Worm (Caenorhabditis elegans) whole organism, L4 larva: ENCODE measurements around the gene taap-1.
A peak's percentile ranks its signal among the peaks of the same experiment; 100 is the strongest.

Experiments
- T20F7.1 ChIP-seq: fragments of 200-800 bp; sonication (Bioruptor generic); optimal IDR thresholded peaks from 2 replicates; lab custom pipeline; 2018; ENCODE audit warnings: mild to moderate bottlenecking, missing genetic modification characterization, missing compliant biosample characterization
- Y48G9A.11 ChIP-seq: fragments of 200-800 bp; sonication (Bioruptor generic); IDR thresholded peaks from 2 replicates; pipeline ENCODE4 v1.3.6; 2022; ENCODE audit warnings: missing genetic modification reagents, missing genetic modification characterization, missing compliant biosample characterization
- Y5F2A.4 ChIP-seq: fragments of 200-800 bp; sonication (Bioruptor generic); optimal IDR thresholded peaks from 2 replicates; lab custom pipeline; 2018; ENCODE audit warnings: mild to moderate bottlenecking, missing genetic modification characterization, missing compliant biosample characterization
- aha-1 ChIP-seq: fragments of 150-350 bp; peaks from one replicate; lab custom pipeline; 2014; ENCODE audit warnings: missing biosample characterization, missing genetic modification characterization
- ama-1 ChIP-seq: fragments of 150-350 bp; optimal IDR thresholded peaks from 2 replicates; lab custom pipeline; 2014; ENCODE audit warnings: inconsistent platforms, mixed read lengths
- arid-1 ChIP-seq: fragments of 200-800 bp; sonication (Bioruptor generic); conservative IDR thresholded peaks from 2 replicates; pipeline ENCODE4 v1.3.6; 2022; ENCODE audit warnings: missing genetic modification reagents, missing genetic modification characterization, missing compliant biosample characterization
- ceh-20 ChIP-seq: fragments of 200-800 bp; sonication (Bioruptor generic); IDR thresholded peaks from 2 replicates; pipeline ENCODE4 v1.3.6; 2022; ENCODE audit warnings: missing genetic modification reagents, missing genetic modification characterization, missing compliant biosample characterization
- ceh-28 ChIP-seq: fragments of 150-350 bp; optimal IDR thresholded peaks from 2 replicates; lab custom pipeline; 2014; ENCODE audit warnings: missing biosample characterization, missing genetic modification reagents, missing genetic modification characterization
- ceh-32 ChIP-seq: sonication (generic microtip); optimal IDR thresholded peaks from 2 replicates; lab custom pipeline; 2016; ENCODE audit warnings: mild to moderate bottlenecking, missing genetic modification characterization, missing compliant biosample characterization; ENCODE audit not compliant: poor library complexity
- ceh-62 ChIP-seq: sonication (generic microtip); optimal IDR thresholded peaks from 2 replicates; lab custom pipeline; 2017; ENCODE audit warnings: missing biosample characterization, missing genetic modification characterization
- daf-16 ChIP-seq, 3 experiments: sonication (generic microtip); optimal IDR thresholded peaks; 2 replicates each; lab custom pipeline; 2016 to 2017; ENCODE audit warnings: missing genetic modification characterization in 3 of 3, missing genetic modification reagents in 3 of 3, mild to moderate bottlenecking in 2 of 3, missing compliant biosample characterization in 2 of 3, missing biosample characterization in 1 of 3, moderate library complexity in 1 of 3
- daf-8 ChIP-seq: fragments of 200-800 bp; sonication (Bioruptor generic); IDR thresholded peaks from 2 replicates; pipeline ENCODE4 v1.3.6; 2022; ENCODE audit warnings: missing genetic modification characterization, missing compliant biosample characterization
- dmd-6 ChIP-seq: fragments of 200-800 bp; sonication (Bioruptor generic); IDR thresholded peaks from 2 replicates; pipeline ENCODE4 v1.3.6; 2022; ENCODE audit warnings: missing genetic modification reagents, missing genetic modification characterization, missing compliant biosample characterization
- dpl-1 ChIP-seq: fragments of 150-350 bp; optimal IDR thresholded peaks from 2 replicates; lab custom pipeline; 2014; ENCODE audit warnings: missing biosample characterization, missing genetic modification reagents, missing genetic modification characterization
- duxl-1 ChIP-seq: sonication (generic microtip); optimal IDR thresholded peaks from 2 replicates; lab custom pipeline; 2016; ENCODE audit warnings: mild to moderate bottlenecking, missing genetic modification characterization, moderate library complexity, missing compliant biosample characterization; ENCODE audit not compliant: poor library complexity
- dve-1 ChIP-seq: sonication (generic microtip); optimal IDR thresholded peaks from 2 replicates; lab custom pipeline; 2017; ENCODE audit warnings: antibody characterized with exemption, mild to moderate bottlenecking, missing genetic modification characterization, missing compliant biosample characterization; ENCODE audit not compliant: insufficient read depth
- egl-27 ChIP-seq: sonication (generic microtip); optimal IDR thresholded peaks from 3 replicates; lab custom pipeline; 2017; ENCODE audit warnings: missing biosample characterization, missing genetic modification reagents, missing genetic modification characterization
- fkh-10 ChIP-seq: fragments of 150-350 bp; optimal IDR thresholded peaks from 2 replicates; lab custom pipeline; 2014; ENCODE audit warnings: missing biosample characterization, missing genetic modification reagents, missing genetic modification characterization
- gei-8 ChIP-seq: fragments of 200-800 bp; sonication (Bioruptor generic); optimal IDR thresholded peaks from 2 replicates; lab custom pipeline; 2018; ENCODE audit warnings: mild to moderate bottlenecking, missing genetic modification characterization, missing compliant biosample characterization
- hif-1 ChIP-seq, 2 experiments: sonication (generic microtip); optimal IDR thresholded peaks; 2 replicates each; lab custom pipeline; 2016 to 2017; ENCODE audit warnings: missing compliant biosample characterization in 2 of 2, missing genetic modification characterization in 2 of 2, missing genetic modification reagents in 2 of 2, missing genotype in 2 of 2, mild to moderate bottlenecking in 1 of 2
- hlh-11 ChIP-seq: fragments of 200-800 bp; sonication (Bioruptor generic); optimal IDR thresholded peaks from 2 replicates; lab custom pipeline; 2018; ENCODE audit warnings: mild to moderate bottlenecking, missing genetic modification characterization, missing compliant biosample characterization
- jun-1 ChIP-seq: fragments of 150-350 bp; optimal IDR thresholded peaks from 2 replicates; lab custom pipeline; 2014; ENCODE audit warnings: missing biosample characterization, missing genetic modification reagents, missing genetic modification characterization
- lin-1 ChIP-seq: fragments of 200-800 bp; sonication (Bioruptor generic); IDR thresholded peaks from 2 replicates; pipeline ENCODE4 v1.3.6; 2022; ENCODE audit warnings: missing genetic modification reagents, missing genetic modification characterization, missing compliant biosample characterization
- lin-38 ChIP-seq: fragments of 200-800 bp; sonication (Bioruptor generic); IDR thresholded peaks from 2 replicates; pipeline ENCODE4 v1.3.6; 2022; ENCODE audit warnings: missing genetic modification reagents, missing genetic modification characterization, missing compliant biosample characterization
- lir-3 ChIP-seq: sonication (generic microtip); optimal IDR thresholded peaks from 2 replicates; lab custom pipeline; 2016; ENCODE audit warnings: mild to moderate bottlenecking, missing genetic modification characterization, missing compliant biosample characterization
- lsy-2 ChIP-seq, 2 experiments: fragments of 150-350 bp in 1 of 2; sonication (generic microtip) in 1 of 2; optimal IDR thresholded peaks; 2 replicates each; lab custom pipeline; 2014 to 2017; ENCODE audit warnings: missing biosample characterization in 2 of 2, missing genetic modification characterization in 2 of 2
- mdt-29 ChIP-seq: fragments of 200-800 bp; sonication (Bioruptor generic); IDR thresholded peaks from 2 replicates; pipeline ENCODE4 v1.3.6; 2022; ENCODE audit warnings: missing genetic modification reagents, missing genetic modification characterization, missing compliant biosample characterization
- mep-1 ChIP-seq: fragments of 150-350 bp; sonication (generic microtip); optimal IDR thresholded peaks from 3 replicates; lab custom pipeline; 2014; ENCODE audit warnings: missing biosample characterization, missing genetic modification characterization
- mxl-2 ChIP-seq: fragments of 200-800 bp; sonication (Bioruptor generic); conservative IDR thresholded peaks from 2 replicates; pipeline ENCODE4 v1.3.6; 2022; ENCODE audit warnings: missing genetic modification reagents, missing genetic modification characterization, missing compliant biosample characterization
- mxl-3 ChIP-seq: fragments of 200-800 bp; sonication (Bioruptor generic); optimal IDR thresholded peaks from 2 replicates; lab custom pipeline; 2018; ENCODE audit warnings: mild to moderate bottlenecking, missing genetic modification characterization, missing compliant biosample characterization
- nhr-11 ChIP-seq: fragments of 150-350 bp; optimal IDR thresholded peaks from 2 replicates; lab custom pipeline; 2014; ENCODE audit warnings: missing biosample characterization, missing genetic modification characterization
- nhr-28 ChIP-seq: fragments of 150-350 bp; optimal IDR thresholded peaks from 2 replicates; lab custom pipeline; 2014; ENCODE audit warnings: missing biosample characterization, missing genetic modification characterization
- nhr-41 ChIP-seq: fragments of 200-800 bp; sonication (Bioruptor generic); IDR thresholded peaks from 2 replicates; pipeline ENCODE4 v1.3.6; 2022; ENCODE audit warnings: missing genetic modification reagents, missing genetic modification characterization, missing compliant biosample characterization
- nhr-77 ChIP-seq: fragments of 150-350 bp; optimal IDR thresholded peaks from 2 replicates; lab custom pipeline; 2014; ENCODE audit warnings: missing biosample characterization, missing genetic modification characterization
- pha-4 ChIP-seq, 2 experiments: fragments of 150-350 bp in 1 of 2; fragments of 200-800 bp in 1 of 2; sonication (Bioruptor generic) in 1 of 2; IDR thresholded peaks in 1 of 2; optimal IDR thresholded peaks in 1 of 2; 2 replicates each; pipeline versions ENCODE4 v1.3.6 to Lab custom; 2014 to 2022; ENCODE audit warnings: missing genetic modification characterization in 2 of 2, missing genetic modification reagents in 2 of 2, missing biosample characterization in 1 of 2, missing compliant biosample characterization in 1 of 2
- pqm-1 ChIP-seq: sonication (generic microtip); optimal IDR thresholded peaks from 2 replicates; lab custom pipeline; 2017; ENCODE audit warnings: missing biosample characterization, missing genetic modification characterization
- snpc-1.2 ChIP-seq: fragments of 200-800 bp; sonication (Bioruptor generic); IDR thresholded peaks from 2 replicates; pipeline ENCODE4 v1.3.6; 2022; ENCODE audit warnings: missing genetic modification reagents, missing genetic modification characterization, missing compliant biosample characterization
- spr-3 ChIP-seq: fragments of 200-800 bp; sonication (Bioruptor generic); optimal IDR thresholded peaks from 2 replicates; lab custom pipeline; 2018; ENCODE audit warnings: mild to moderate bottlenecking, missing genetic modification characterization, missing compliant biosample characterization
- unc-62 ChIP-seq, 3 experiments: fragments of 150-350 bp in 1 of 3; sonication (generic microtip); optimal IDR thresholded peaks in 2 of 3; peaks in 1 of 3; 1 replicate in 1 of 3; 2 replicates in 2 of 3; lab custom pipeline; 2014 to 2017; ENCODE audit warnings: missing biosample characterization in 3 of 3, missing genetic modification characterization in 3 of 3, missing genetic modification reagents in 3 of 3, missing genotype in 1 of 3
- vab-7 ChIP-seq: fragments of 200-800 bp; sonication (Bioruptor generic); IDR thresholded peaks from 2 replicates; pipeline ENCODE4 v1.3.6; 2022; ENCODE audit warnings: missing genetic modification reagents, missing genetic modification characterization, missing compliant biosample characterization
- zfp-3 ChIP-seq: fragments of 200-800 bp; sonication (Bioruptor generic); conservative IDR thresholded peaks from 2 replicates; pipeline ENCODE4 v1.3.6; 2022; ENCODE audit warnings: missing genetic modification reagents, missing genetic modification characterization, missing compliant biosample characterization
- ztf-11 ChIP-seq: fragments of 150-350 bp; optimal IDR thresholded peaks from 2 replicates; lab custom pipeline; 2014; ENCODE audit warnings: missing biosample characterization, missing genetic modification characterization

taap-1 gene

ce11 chrII:8483124-8483792 is 413 bp downstream of the taap-1 start:
- peak; percentile 40 for TF ChIP-seq nhr-11 (tag; lab: Kevin White, UChicago)
- no peak for TF ChIP-seq nhr-41 (GFP tag; lab: Robert Waterston, UW)
- no peak for TF ChIP-seq jun-1 (tag; lab: Kevin White, UChicago)
- peak; percentile 9 for TF ChIP-seq dve-1 (tag; lab: Kevin White, UChicago)
- peak; percentile 45 for TF ChIP-seq T20F7.1
- peak; percentile 37 for TF ChIP-seq nhr-77
- TF ChIP-seq dpl-1 (GFP tag; lab: Kevin White, UChicago): peak; percentile 23
- peak; percentile 26 for TF ChIP-seq ama-1 (lab: Kevin White, UChicago)
- TF ChIP-seq snpc-1.2: 0 out of 2 replicates have a peak, but pooled peaks have one; percentile 34
- TF ChIP-seq pqm-1 (tag; lab: Kevin White, UChicago): peak; percentile 42
- no peak for TF ChIP-seq daf-8 (GFP tag; lab: Robert Waterston, UW)
- TF ChIP-seq hlh-11 (tag; lab: Kevin White, UChicago): peak; percentile 47
- TF ChIP-seq fkh-10 (GFP tag; lab: Kevin White, UChicago): no peak
- peak; percentile 14 for TF ChIP-seq mxl-3
- peak; percentile 99 for TF ChIP-seq nhr-28
- TF ChIP-seq egl-27 (tag; lab: Kevin White, UChicago): no peak
- TF ChIP-seq dmd-6 (GFP tag; lab: Robert Waterston, UW): peak; percentile 26; the same call in 1 of the 2 replicates
- peak in 1 of 2 experiments; percentile 82 for TF ChIP-seq lsy-2 (tag; optimal IDR thresholded peaks at IDR 0.05; lab: Kevin White, UChicago)
- no peak for TF ChIP-seq ceh-20 (GFP tag; lab: Robert Waterston, UW)
- TF ChIP-seq lin-38: peak; percentile 46
- TF ChIP-seq lir-3 (tag; lab: Kevin White, UChicago): no peak
- TF ChIP-seq daf-16 (GFP tag; optimal IDR thresholded peaks at IDR 0.05; lab: Kevin White, UChicago): no peak
- peak; percentile 22 for TF ChIP-seq daf-16 (tag; optimal IDR thresholded peaks at IDR 0.05; lab: Kevin White, UChicago)
- TF ChIP-seq aha-1: peak; percentile 90
- TF ChIP-seq, all 104 proteins: peak for 16

- TF ChIP-seq zfp-3 (GFP tag; lab: Robert Waterston, UW) (peak; percentile 57), unc-62 (GFP tag; optimal IDR thresholded peaks at IDR 0.05 in 1 of 2; lab: Kevin White, UChicago) (peak in 1 of 2 experiments; percentile 34), unc-62 (tag; optimal IDR thresholded peaks at IDR 0.05; lab: Kevin White, UChicago) (no peak), ztf-11 (tag; lab: Kevin White, UChicago) (no peak), pha-4 (GFP tag; IDR thresholded peaks at IDR 0.05; lab: Robert Waterston, UW) (peak; percentile 23; the same call in 1 of the 2 replicates), pha-4 (tag; optimal IDR thresholded peaks at IDR 0.05; lab: Kevin White, UChicago) (no peak), ama-1 (lab: Kevin White, UChicago) (peak; percentile 14), ceh-62 (tag; lab: Kevin White, UChicago) (no peak), spr-3 (GFP tag; lab: Kevin White, UChicago) (no peak), duxl-1 (no peak), vab-7 (GFP tag; lab: Robert Waterston, UW) (peak; percentile 3; the same call in 1 of the 2 replicates), nhr-28 (no peak), gei-8 (no peak)
Measured at ce11 chrII:8481731-8482253, 1.9 kb downstream of the taap-1 start, which contains the start of gene M05D6.5. Gene M05D6.5 (minus strand): TSS chrII:8482203.

- TF ChIP-seq ztf-11 (tag; lab: Kevin White, UChicago) (no peak), aha-1 (peak; percentile 98), lin-38 (0 out of 2 replicates have a peak, but pooled peaks have one; percentile 27), mxl-2 (GFP tag; lab: Robert Waterston, UW) (peak; percentile 83), mdt-29 (GFP tag; lab: Robert Waterston, UW) (peak; percentile 69), ceh-32 (tag; lab: Kevin White, UChicago) (no peak), Y48G9A.11 (GFP tag; lab: Robert Waterston, UW) (no peak), dpl-1 (GFP tag; lab: Kevin White, UChicago) (no peak), ceh-28 (tag; lab: Kevin White, UChicago) (no peak), lir-3 (tag; lab: Kevin White, UChicago) (no peak), arid-1 (GFP tag; lab: Robert Waterston, UW) (no peak), hif-1 (tag; optimal IDR thresholded peaks at IDR 0.05; lab: Kevin White, UChicago) (peak in 1 of 2 experiments; percentile 75), lin-1 (GFP tag; lab: Robert Waterston, UW) (0 out of 2 replicates have a peak, but pooled peaks have one; percentile 8), Y5F2A.4 (GFP tag; lab: Kevin White, UChicago) (no peak), hlh-11 (tag; lab: Kevin White, UChicago) (peak; percentile 60), unc-62 (GFP tag; optimal IDR thresholded peaks at IDR 0.05 in 1 of 2; lab: Kevin White, UChicago) (peak in 1 of 2 experiments; percentile 5), unc-62 (tag; optimal IDR thresholded peaks at IDR 0.05; lab: Kevin White, UChicago) (no peak), mep-1 (tag; lab: Kevin White, UChicago) (peak; percentile 37)
Measured at ce11 chrII:8481033-8481708, 2.5 kb downstream of the taap-1 start.
